Worm (Caenorhabditis elegans) whole organism, young adult: Measurements from ENCODE around the gene nlp-51.

Experiments
- B0261.1 ChIP-seq: sonication (generic microtip); optimal IDR thresholded peaks from 2 replicates; lab custom pipeline; 2016; ENCODE audit warnings: mild to moderate bottlenecking, missing genetic modification characterization, moderate library complexity, missing compliant biosample characterization
- F23B12.7 ChIP-seq: sonication (generic microtip); optimal IDR thresholded peaks from 2 replicates; lab custom pipeline; 2017; ENCODE audit warnings: missing genetic modification characterization, mild to moderate bottlenecking, missing compliant biosample characterization, antibody characterized with exemption, moderate library complexity; ENCODE audit not compliant: insufficient read depth
- F33H1.4 ChIP-seq: fragments of 200-800 bp; sonication (Bioruptor generic); IDR thresholded peaks from 2 replicates; pipeline ENCODE4 v1.3.6; 2022; ENCODE audit warnings: missing genetic modification reagents, missing genetic modification characterization, missing compliant biosample characterization
- F57C9.4 ChIP-seq: sonication (generic microtip); optimal IDR thresholded peaks from 2 replicates; lab custom pipeline; 2017; ENCODE audit warnings: mild to moderate bottlenecking, missing genetic modification characterization, missing compliant biosample characterization
- T07F8.4 ChIP-seq: sonication (generic microtip); optimal IDR thresholded peaks from 2 replicates; lab custom pipeline; 2016; ENCODE audit warnings: mild to moderate bottlenecking, missing genetic modification characterization, moderate library complexity, missing compliant biosample characterization
- Y53G8AR.9 ChIP-seq: fragments of 200-800 bp; sonication (Bioruptor generic); conservative IDR thresholded peaks from 2 replicates; pipeline ENCODE4 v1.3.6; 2022; ENCODE audit warnings: missing genetic modification reagents, missing genetic modification characterization, missing compliant biosample characterization
- Y56A3A.18 ChIP-seq: fragments of 200-800 bp; sonication (Bioruptor generic); IDR thresholded peaks from 2 replicates; pipeline ENCODE4 v1.3.6; 2022; ENCODE audit warnings: missing genetic modification reagents, missing genetic modification characterization, missing compliant biosample characterization
- Y95B8A.8 ChIP-seq: fragments of 200-800 bp; sonication (Bioruptor generic); IDR thresholded peaks from 2 replicates; pipeline ENCODE4 v1.3.6; 2022; ENCODE audit warnings: missing genetic modification reagents, missing genetic modification characterization, missing compliant biosample characterization
- akir-1 ChIP-seq: fragments of 200-800 bp; sonication (Bioruptor generic); optimal IDR thresholded peaks from 2 replicates; lab custom pipeline; 2018; ENCODE audit warnings: mild to moderate bottlenecking, missing genetic modification characterization, moderate library complexity, missing compliant biosample characterization
- ama-1 ChIP-seq, 3 experiments: fragments of 150-350 bp in 1 of 3; sonication (generic microtip) in 2 of 3; optimal IDR thresholded peaks; 2 replicates each; lab custom pipeline; 2014 to 2018; ENCODE audit warnings: missing biosample characterization in 2 of 3, missing genetic modification characterization in 2 of 3, missing genetic modification reagents in 2 of 3
- athp-1 ChIP-seq: sonication (generic microtip); optimal IDR thresholded peaks from 2 replicates; lab custom pipeline; 2017; ENCODE audit warnings: mild to moderate bottlenecking, missing genetic modification characterization, missing compliant biosample characterization
- attf-5 ChIP-seq: fragments of 200-800 bp; sonication (Bioruptor generic); optimal IDR thresholded peaks from 2 replicates; lab custom pipeline; 2018; ENCODE audit warnings: mild to moderate bottlenecking, missing genetic modification characterization, missing compliant biosample characterization
- ceh-27 ChIP-seq: fragments of 200-800 bp; sonication (Bioruptor generic); optimal IDR thresholded peaks from 2 replicates; lab custom pipeline; 2018; ENCODE audit warnings: mild to moderate bottlenecking, missing genetic modification characterization, moderate library complexity, missing compliant biosample characterization
- ceh-79 ChIP-seq: sonication (generic microtip); optimal IDR thresholded peaks from 2 replicates; lab custom pipeline; 2017; ENCODE audit warnings: mild to moderate bottlenecking, missing genetic modification characterization, missing compliant biosample characterization
- dpff-1 ChIP-seq: sonication (generic microtip); optimal IDR thresholded peaks from 2 replicates; lab custom pipeline; 2017; ENCODE audit warnings: mild to moderate bottlenecking, missing genetic modification characterization, missing compliant biosample characterization
- dpl-1 ChIP-seq: fragments of 150-350 bp; optimal IDR thresholded peaks from 2 replicates; lab custom pipeline; 2014; ENCODE audit warnings: missing biosample characterization, missing genetic modification reagents, missing genetic modification characterization
- egl-18 ChIP-seq: fragments of 200-800 bp; sonication (Bioruptor generic); IDR thresholded peaks from 2 replicates; pipeline ENCODE4 v1.3.6; 2022; ENCODE audit warnings: missing genetic modification reagents, missing genetic modification characterization, missing compliant biosample characterization
- egrh-3 ChIP-seq: fragments of 200-800 bp; sonication (Bioruptor generic); IDR thresholded peaks from 2 replicates; pipeline ENCODE4 v1.3.6; 2022; ENCODE audit warnings: missing genetic modification reagents, missing genetic modification characterization, missing compliant biosample characterization
- ets-4 ChIP-seq: fragments of 200-800 bp; sonication (Bioruptor generic); optimal IDR thresholded peaks from 2 replicates; lab custom pipeline; 2018; ENCODE audit warnings: mild to moderate bottlenecking, missing genetic modification characterization, missing compliant biosample characterization
- hlh-12 ChIP-seq: sonication (generic microtip); optimal IDR thresholded peaks from 2 replicates; lab custom pipeline; 2016; ENCODE audit warnings: missing genetic modification characterization, missing compliant biosample characterization
- hrde-1 ChIP-seq: sonication (generic microtip); optimal IDR thresholded peaks from 2 replicates; lab custom pipeline; 2016; ENCODE audit warnings: missing genetic modification characterization, mild to moderate bottlenecking, missing compliant biosample characterization, moderate library complexity, missing genotype, missing genetic modification reagents, borderline replicate concordance
- hsf-1 ChIP-seq: fragments of 200-800 bp; sonication (Bioruptor generic); IDR thresholded peaks from 2 replicates; pipeline ENCODE4 v1.3.6; 2022; ENCODE audit warnings: missing genetic modification reagents, missing genetic modification characterization, missing compliant biosample characterization
- lag-1 ChIP-seq: fragments of 200-800 bp; sonication (Bioruptor generic); IDR thresholded peaks from 2 replicates; pipeline ENCODE4 v1.3.6; 2022; ENCODE audit warnings: missing genetic modification reagents, missing genetic modification characterization, missing compliant biosample characterization
- lin-35 ChIP-seq, 3 experiments: fragments of 150-350 bp in 2 of 3; sonication (generic microtip) in 1 of 3; optimal IDR thresholded peaks; 2 replicates each; lab custom pipeline; 2014 to 2018; ENCODE audit warnings: missing biosample characterization in 3 of 3, missing genetic modification characterization in 3 of 3, missing genetic modification reagents in 3 of 3
- lin-40 ChIP-seq: sonication (generic microtip); optimal IDR thresholded peaks from 2 replicates; lab custom pipeline; 2016; ENCODE audit warnings: missing genetic modification characterization, mild to moderate bottlenecking, missing compliant biosample characterization, missing genotype, missing genetic modification reagents
- lin-54 ChIP-seq: fragments of 200-800 bp; sonication (Bioruptor generic); optimal IDR thresholded peaks from 2 replicates; lab custom pipeline; 2018; ENCODE audit warnings: mild to moderate bottlenecking, missing genetic modification characterization, missing compliant biosample characterization
- lir-1 ChIP-seq: fragments of 200-800 bp; sonication (Bioruptor generic); conservative IDR thresholded peaks from 2 replicates; pipeline ENCODE4 v1.3.6; 2022; ENCODE audit warnings: missing genetic modification reagents, missing genetic modification characterization, missing compliant biosample characterization
- madf-6 ChIP-seq: fragments of 200-800 bp; sonication (Bioruptor generic); IDR thresholded peaks from 2 replicates; pipeline ENCODE4 v1.3.6; 2022; ENCODE audit warnings: missing genetic modification reagents, missing genetic modification characterization, missing compliant biosample characterization
- madf-8 ChIP-seq: fragments of 200-800 bp; sonication (Bioruptor generic); conservative IDR thresholded peaks from 2 replicates; pipeline ENCODE4 v1.3.6; 2022; ENCODE audit warnings: missing genetic modification reagents, missing genetic modification characterization, missing compliant biosample characterization
- mel-28 ChIP-seq: sonication (generic microtip); optimal IDR thresholded peaks from 2 replicates; lab custom pipeline; 2016; ENCODE audit warnings: borderline replicate concordance, mild to moderate bottlenecking, missing genetic modification characterization, missing compliant biosample characterization
- nfyb-1 ChIP-seq: fragments of 200-800 bp; sonication (Bioruptor generic); IDR thresholded peaks from 2 replicates; pipeline ENCODE4 v1.3.6; 2022; ENCODE audit warnings: missing genetic modification reagents, missing genetic modification characterization, missing compliant biosample characterization
- nhr-120 ChIP-seq: fragments of 200-800 bp; sonication (Bioruptor generic); IDR thresholded peaks from 2 replicates; pipeline ENCODE4 v1.3.6; 2022; ENCODE audit warnings: missing genetic modification characterization, missing compliant biosample characterization
- nhr-80 ChIP-seq: sonication (generic microtip); optimal IDR thresholded peaks from 2 replicates; lab custom pipeline; 2016; ENCODE audit warnings: missing genetic modification characterization, missing compliant biosample characterization
- nhr-90 ChIP-seq: sonication (generic microtip); optimal IDR thresholded peaks from 2 replicates; lab custom pipeline; 2016; ENCODE audit warnings: missing genotype, mild to moderate bottlenecking, missing genetic modification characterization, missing compliant biosample characterization
- rec-8 ChIP-seq, 2 experiments: sonication (generic microtip); optimal IDR thresholded peaks; 2 replicates each; lab custom pipeline; 2016; ENCODE audit warnings: mild to moderate bottlenecking in 2 of 2, missing genetic modification characterization in 2 of 2, missing genetic modification reagents in 2 of 2, missing genotype in 2 of 2, missing biosample characterization in 1 of 2, missing compliant biosample characterization in 1 of 2, moderate library complexity in 1 of 2
- rpc-1 ChIP-seq, 2 experiments: fragments of 150-350 bp in 1 of 2; sonication (generic microtip) in 1 of 2; optimal IDR thresholded peaks; 2 replicates each; lab custom pipeline; 2014 to 2018; ENCODE audit warnings: missing biosample characterization in 1 of 2, missing genetic modification characterization in 1 of 2, missing genetic modification reagents in 1 of 2, missing genotype in 1 of 2
- sea-2 ChIP-seq: fragments of 200-800 bp; sonication (Bioruptor generic); IDR thresholded peaks from 2 replicates; pipeline ENCODE4 v1.3.6; 2022; ENCODE audit warnings: missing genetic modification characterization, missing compliant biosample characterization
- snpc-1.1 ChIP-seq: sonication (generic microtip); optimal IDR thresholded peaks from 2 replicates; lab custom pipeline; 2017; ENCODE audit warnings: missing genetic modification characterization, mild to moderate bottlenecking, missing compliant biosample characterization, antibody characterized with exemption, moderate library complexity, missing genotype, missing genetic modification reagents; ENCODE audit not compliant: insufficient read depth
- snpc-1.3 ChIP-seq: sonication (generic microtip); optimal IDR thresholded peaks from 2 replicates; lab custom pipeline; 2017; ENCODE audit warnings: missing genetic modification characterization, mild to moderate bottlenecking, missing compliant biosample characterization, antibody characterized with exemption, moderate library complexity, missing genotype, missing genetic modification reagents; ENCODE audit not compliant: insufficient read depth
- snpc-3.4 ChIP-seq: sonication (generic microtip); optimal IDR thresholded peaks from 2 replicates; lab custom pipeline; 2017; ENCODE audit warnings: missing genetic modification characterization, mild to moderate bottlenecking, missing compliant biosample characterization, antibody characterized with exemption, moderate library complexity, missing genotype, missing genetic modification reagents
- somi-1 ChIP-seq: fragments of 200-800 bp; sonication (Bioruptor generic); optimal IDR thresholded peaks from 2 replicates; lab custom pipeline; 2018; ENCODE audit warnings: mild to moderate bottlenecking, missing genetic modification characterization, missing compliant biosample characterization
- tlf-1 ChIP-seq: fragments of 200-800 bp; sonication (Bioruptor generic); optimal IDR thresholded peaks from 2 replicates; lab custom pipeline; 2018; ENCODE audit warnings: mild to moderate bottlenecking, missing genetic modification characterization, missing compliant biosample characterization
- unc-130 ChIP-seq: sonication (generic microtip); optimal IDR thresholded peaks from 2 replicates; lab custom pipeline; 2016; ENCODE audit warnings: missing genetic modification reagents, missing genetic modification characterization, missing compliant biosample characterization
- xnd-1 ChIP-seq: sonication (generic microtip); optimal IDR thresholded peaks from 2 replicates; lab custom pipeline; 2016; ENCODE audit warnings: missing genotype, missing genetic modification reagents, missing genetic modification characterization, missing compliant biosample characterization
- zim-3 ChIP-seq: sonication (generic microtip); optimal IDR thresholded peaks from 2 replicates; lab custom pipeline; 2017; ENCODE audit warnings: mild to moderate bottlenecking, missing genetic modification characterization, moderate library complexity, missing compliant biosample characterization
- ztf-26 ChIP-seq: sonication (generic microtip); optimal IDR thresholded peaks from 2 replicates; lab custom pipeline; 2017; ENCODE audit warnings: missing genetic modification characterization, missing compliant biosample characterization

Gene nlp-51

DNA sequence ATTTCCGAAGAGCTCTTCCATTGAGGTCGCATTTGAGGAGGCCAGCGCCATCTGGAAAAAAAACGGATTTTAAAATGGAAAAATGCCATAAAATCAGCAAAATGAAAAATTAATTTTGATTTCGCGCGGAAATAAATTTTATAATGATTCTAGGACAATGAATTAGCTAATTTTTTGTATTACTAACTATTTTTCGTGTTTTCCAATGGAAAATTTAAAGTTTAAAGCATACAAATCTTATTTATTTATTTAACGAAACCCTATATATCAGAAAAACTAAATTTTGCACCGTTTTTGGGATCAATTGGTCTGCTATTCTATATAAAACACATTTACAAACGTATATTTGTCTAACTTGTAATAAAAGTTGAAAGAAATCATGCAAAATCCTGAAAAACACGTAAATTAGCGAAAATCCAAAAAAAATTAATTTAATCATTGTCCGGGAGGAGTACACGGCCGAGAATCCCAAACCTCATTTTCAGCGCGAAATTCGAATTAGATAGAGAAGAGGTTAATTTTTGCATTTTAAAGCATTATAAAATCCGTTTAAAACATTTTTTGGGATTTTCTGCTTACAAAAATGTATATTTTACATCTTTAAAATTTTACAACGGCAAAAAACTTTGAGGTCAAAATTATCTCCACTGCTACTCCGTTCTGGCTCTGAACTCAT lies 29.2 kb downstream of the nlp-51 start, which contains the start of gene C47G2.3 (continued):
- TF ChIP-seq madf-8 (peak; percentile 25), hlh-12 (no peak), egrh-3 (no peak), rpc-1 (optimal IDR thresholded peaks at IDR 0.05; lab: Kevin White, UChicago) (no peak), rpc-1 (tag; optimal IDR thresholded peaks at IDR 0.05; lab: Kevin White, UChicago) (no peak), akir-1 (GFP tag; lab: Kevin White, UChicago) (no peak), unc-130 (GFP tag; lab: Kevin White, UChicago) (peak; percentile 72), Y53G8AR.9 (GFP tag; lab: Robert Waterston, UW) (no peak), nhr-80 (no peak), nfyb-1 (GFP tag; lab: Robert Waterston, UW) (no peak), mel-28 (tag; lab: Kevin White, UChicago) (no peak), ceh-27 (GFP tag; lab: Kevin White, UChicago) (peak; percentile 24), ztf-26 (tag; lab: Kevin White, UChicago) (no peak), athp-1 (tag; lab: Kevin White, UChicago) (peak; percentile 67), tlf-1 (peak; percentile 17), dpl-1 (peak; percentile 25), zim-3 (tag; lab: Kevin White, UChicago) (no peak), T07F8.4 (no peak), nhr-120 (GFP tag; lab: Robert Waterston, UW) (no peak), hsf-1 (GFP tag; lab: Robert Waterston, UW) (no peak), dpff-1 (no peak), snpc-1.3 (peak; percentile 41), B0261.1 (tag; lab: Kevin White, UChicago) (no peak), snpc-1.1 (tag; lab: Kevin White, UChicago) (no peak), ama-1 (optimal IDR thresholded peaks at IDR 0.05; lab: Kevin White, UChicago) (no peak), ama-1 (GFP tag; optimal IDR thresholded peaks at IDR 0.05; lab: Kevin White, UChicago) (peak in 1 of 2 experiments; percentile 6), somi-1 (GFP tag; lab: Kevin White, UChicago) (no peak), ets-4 (GFP tag; lab: Kevin White, UChicago) (no peak), egl-18 (GFP tag; lab: Robert Waterston, UW) (no peak), rec-8 (tag; optimal IDR thresholded peaks at IDR 0.05; lab: Kevin White, UChicago) (peak in 1 of 2 experiments; percentile 25), lir-1 (0 out of 2 replicates have a peak, but pooled peaks have one; percentile 27), hrde-1 (tag; lab: Kevin White, UChicago) (peak; percentile 69), Y56A3A.18 (no peak), madf-6 (peak; percentile 74), lin-35 (GFP tag; optimal IDR thresholded peaks at IDR 0.05; lab: Kevin White, UChicago) (peak in 1 of 3 experiments; percentile 78), F57C9.4 (no peak), attf-5 (GFP tag; lab: Kevin White, UChicago) (no peak), lin-40 (tag; lab: Kevin White, UChicago) (no peak), xnd-1 (tag; lab: Kevin White, UChicago) (peak; percentile 42), lin-54 (GFP tag; lab: Kevin White, UChicago) (peak; percentile 86), Y95B8A.8 (no peak), F33H1.4 (GFP tag; lab: Robert Waterston, UW) (peak; percentile 43; the same call in 1 of the 2 replicates), lag-1 (GFP tag; lab: Robert Waterston, UW) (no peak), ceh-79 (tag; lab: Kevin White, UChicago) (no peak), snpc-3.4 (tag; lab: Kevin White, UChicago) (peak; percentile 70), sea-2 (GFP tag; lab: Robert Waterston, UW) (no peak), nhr-90 (no peak), F23B12.7 (tag; lab: Kevin White, UChicago) (no peak)
